Fruit fly (Drosophila melanogaster) whole organism, embryonic: Measurements from ENCODE around the gene CG18662.

Experiments
- CG11456 ChIP-seq: fragments of 200-800 bp; sonication (Bioruptor generic); IDR thresholded peaks from 3 replicates; pipeline ENCODE4 v1.3.6; 2022; ENCODE audit warnings: missing biosample characterization, missing genetic modification characterization
- CG12299 ChIP-seq: fragments of 200-800 bp; sonication (Bioruptor generic); optimal IDR thresholded peaks from 2 replicates; lab custom pipeline; 2018; ENCODE audit warnings: missing biosample characterization, mild to moderate bottlenecking, missing genetic modification characterization
- CG14860 ChIP-seq: fragments of 200-800 bp; sonication (Bioruptor generic); IDR thresholded peaks from 3 replicates; pipeline ENCODE4 v1.3.6; 2022; ENCODE audit warnings: missing biosample characterization, missing genetic modification characterization; ENCODE audit not compliant: partially characterized antibody
- CG1529 ChIP-seq: fragments of 200-800 bp; sonication (Bioruptor generic); optimal IDR thresholded peaks from 3 replicates; lab custom pipeline; 2018; ENCODE audit warnings: missing biosample characterization, missing genetic modification characterization
- CG17568 ChIP-seq: fragments of 200-800 bp; sonication (Bioruptor generic); optimal IDR thresholded peaks from 2 replicates; lab custom pipeline; 2018; ENCODE audit warnings: missing biosample characterization, mild to moderate bottlenecking, missing genetic modification characterization, moderate library complexity
- CG18764 ChIP-seq: fragments of 200-800 bp; sonication (Bioruptor generic); optimal IDR thresholded peaks from 3 replicates; lab custom pipeline; 2016; ENCODE audit warnings: missing biosample characterization, missing genetic modification characterization
- CG2678 ChIP-seq: fragments of 200-800 bp; sonication (Bioruptor generic); optimal IDR thresholded peaks from 3 replicates; lab custom pipeline; 2019; ENCODE audit warnings: missing biosample characterization, mild to moderate bottlenecking, missing genetic modification characterization, moderate library complexity
- CG30431 ChIP-seq: fragments of 200-800 bp; sonication (Bioruptor generic); optimal IDR thresholded peaks from 2 replicates; lab custom pipeline; 2017; ENCODE audit warnings: missing biosample characterization, missing genetic modification characterization
- CG32532 ChIP-seq: fragments of 200-800 bp; sonication (Bioruptor generic); IDR thresholded peaks from 2 replicates; pipeline ENCODE4 v1.3.6; 2022; ENCODE audit warnings: missing biosample characterization, missing genetic modification characterization
- CG3281 ChIP-seq: fragments of 200-800 bp; sonication (Bioruptor generic); optimal IDR thresholded peaks from 3 replicates; lab custom pipeline; 2017; ENCODE audit warnings: missing biosample characterization, mild to moderate bottlenecking, missing genetic modification characterization
- CG33213 ChIP-seq: fragments of 200-800 bp; sonication (Bioruptor generic); optimal IDR thresholded peaks from 3 replicates; lab custom pipeline; 2016; ENCODE audit warnings: missing biosample characterization, missing genetic modification characterization
- CG3726 ChIP-seq: fragments of 200-800 bp; sonication (Bioruptor generic); IDR thresholded peaks from 3 replicates; pipeline ENCODE4, ENCODE4 v1.3.6; 2022; ENCODE audit warnings: missing biosample characterization, missing genetic modification characterization
- CG5245 ChIP-seq: fragments of 200-800 bp; sonication (Bioruptor generic); optimal IDR thresholded peaks from 3 replicates; lab custom pipeline; 2016; ENCODE audit warnings: missing biosample characterization, missing genetic modification characterization
- CG7556 ChIP-seq: fragments of 200-800 bp; sonication (Bioruptor generic); optimal IDR thresholded peaks from 2 replicates; lab custom pipeline; 2017; ENCODE audit warnings: missing biosample characterization, mild to moderate bottlenecking, missing genetic modification characterization
- CG8290 ChIP-seq, 3 experiments: fragments of 200-800 bp; sonication (Bioruptor generic); optimal IDR thresholded peaks; 2 replicates each; lab custom pipeline; 2016 to 2019; ENCODE audit warnings: missing biosample characterization in 3 of 3, missing genetic modification characterization in 3 of 3, mild to moderate bottlenecking in 2 of 3, moderate library complexity in 1 of 3
- CoRest ChIP-seq: fragments of 200-800 bp; sonication (Bioruptor generic); optimal IDR thresholded peaks from 3 replicates; lab custom pipeline; 2018; ENCODE audit warnings: missing biosample characterization, mild to moderate bottlenecking, missing genetic modification characterization, moderate library complexity
- D19B ChIP-seq: fragments of 200-800 bp; sonication (Bioruptor generic); optimal IDR thresholded peaks from 2 replicates; lab custom pipeline; 2017; ENCODE audit warnings: missing biosample characterization, mild to moderate bottlenecking, missing genetic modification characterization
- Doc2 ChIP-seq: fragments of 200-800 bp; sonication (Bioruptor generic); IDR thresholded peaks from 2 replicates; pipeline ENCODE4 v1.3.6; 2022; ENCODE audit warnings: missing biosample characterization, missing genetic modification characterization
- Doc3 ChIP-seq: fragments of 200-800 bp; sonication (Bioruptor generic); IDR thresholded peaks from 3 replicates; pipeline ENCODE4 v1.3.6; 2022; ENCODE audit warnings: missing biosample characterization, missing genetic modification characterization; ENCODE audit not compliant: partially characterized antibody
- E2f2 ChIP-seq: fragments of 200-800 bp; sonication (Bioruptor generic); IDR thresholded peaks from 2 replicates; pipeline ENCODE4 v1.3.6; 2022; ENCODE audit warnings: missing biosample characterization, missing genetic modification characterization
- Elba2 ChIP-seq: fragments of 200-800 bp; sonication (Bioruptor generic); optimal IDR thresholded peaks from 3 replicates; lab custom pipeline; 2016; ENCODE audit warnings: missing biosample characterization, missing genetic modification characterization
- Fer2 ChIP-seq: fragments of 200-800 bp; sonication (Bioruptor generic); optimal IDR thresholded peaks from 2 replicates; lab custom pipeline; 2018; ENCODE audit warnings: missing biosample characterization, mild to moderate bottlenecking, missing genetic modification characterization, moderate library complexity
- Mrtf ChIP-seq: fragments of 200-800 bp; sonication (Bioruptor generic); IDR thresholded peaks from 3 replicates; pipeline ENCODE4 v1.3.6; 2022; ENCODE audit warnings: missing biosample characterization, missing genetic modification characterization
- Nf-YC ChIP-seq: fragments of 200-800 bp; optimal IDR thresholded peaks from 3 replicates; lab custom pipeline; 2019; ENCODE audit warnings: missing biosample characterization, mild to moderate bottlenecking, missing genetic modification characterization, moderate library complexity
- Oli ChIP-seq: fragments of 200-800 bp; sonication (Bioruptor generic); optimal IDR thresholded peaks from 2 replicates; lab custom pipeline; 2018; ENCODE audit warnings: missing biosample characterization, mild to moderate bottlenecking, missing genetic modification characterization, moderate library complexity
- Trl ChIP-seq, 3 experiments: fragments of >200 bp in 2 of 3; fragments of 200-800 bp in 1 of 3; sonication (Bioruptor generic) in 1 of 3; optimal IDR thresholded peaks; 2 replicates in 1 of 3; 3 replicates in 2 of 3; lab custom pipeline; 2016 to 2017; ENCODE audit warnings: missing biosample characterization in 1 of 3, missing genetic modification characterization in 1 of 3
- ab ChIP-seq: fragments of 200-800 bp; sonication (Bioruptor generic); optimal IDR thresholded peaks from 2 replicates; lab custom pipeline; 2016; ENCODE audit warnings: missing biosample characterization, missing genetic modification characterization
- ac ChIP-seq: fragments of 200-800 bp; sonication (Bioruptor generic); optimal IDR thresholded peaks from 3 replicates; lab custom pipeline; 2017; ENCODE audit warnings: missing biosample characterization, mild to moderate bottlenecking, missing genetic modification characterization
- ase ChIP-seq: fragments of 200-800 bp; sonication (Bioruptor generic); IDR thresholded peaks from 3 replicates; pipeline ENCODE4 v1.3.6; 2022; ENCODE audit warnings: missing biosample characterization, missing genetic modification characterization
- ash1 ChIP-seq: fragments of 200-800 bp; sonication (Bioruptor generic); optimal IDR thresholded peaks from 2 replicates; lab custom pipeline; 2018; ENCODE audit warnings: missing biosample characterization, mild to moderate bottlenecking, missing genetic modification characterization
- bbx ChIP-seq: fragments of 200-800 bp; sonication (Bioruptor generic); IDR thresholded peaks from 2 replicates; pipeline ENCODE4 v1.3.6; 2022; ENCODE audit warnings: missing biosample characterization, missing genetic modification characterization; ENCODE audit not compliant: partially characterized antibody
- caup ChIP-seq: fragments of 200-800 bp; sonication (Bioruptor generic); optimal IDR thresholded peaks from 3 replicates; lab custom pipeline; 2017; ENCODE audit warnings: missing biosample characterization, mild to moderate bottlenecking, missing genetic modification characterization, moderate library complexity; ENCODE audit not compliant: severe bottlenecking
- cg ChIP-seq: fragments of 200-800 bp; sonication (Bioruptor generic); optimal IDR thresholded peaks from 3 replicates; lab custom pipeline; 2019; ENCODE audit warnings: missing biosample characterization, mild to moderate bottlenecking, missing genetic modification characterization, moderate library complexity
- dati ChIP-seq: fragments of 200-800 bp; sonication (Bioruptor generic); IDR thresholded peaks from 2 replicates; pipeline ENCODE4 v1.3.6; 2022; ENCODE audit warnings: missing biosample characterization, missing genetic modification characterization
- gsb-n ChIP-seq: fragments of 200-800 bp; sonication (Bioruptor generic); optimal IDR thresholded peaks from 3 replicates; lab custom pipeline; 2018; ENCODE audit warnings: missing biosample characterization, mild to moderate bottlenecking, missing genetic modification characterization
- hb ChIP-seq: fragments of 200-800 bp; sonication (Bioruptor generic); IDR thresholded peaks from 3 replicates; pipeline ENCODE4 v1.3.6; 2022; ENCODE audit warnings: missing biosample characterization, missing genetic modification characterization; ENCODE audit not compliant: partially characterized antibody
- inv ChIP-seq: fragments of 200-800 bp; sonication (Bioruptor generic); IDR thresholded peaks from 2 replicates; pipeline ENCODE4 v1.3.6; 2022; ENCODE audit warnings: missing biosample characterization, missing genetic modification characterization; ENCODE audit not compliant: partially characterized antibody
- kay ChIP-seq: fragments of 200-800 bp; sonication (Bioruptor generic); optimal IDR thresholded peaks from 2 replicates; lab custom pipeline; 2016; ENCODE audit warnings: missing biosample characterization, missing genetic modification characterization
- maf-S ChIP-seq: fragments of 200-800 bp; sonication (Bioruptor generic); optimal IDR thresholded peaks from 2 replicates; lab custom pipeline; 2016; ENCODE audit warnings: missing biosample characterization, missing genetic modification characterization
- nau ChIP-seq: fragments of 200-800 bp; sonication (Bioruptor generic); optimal IDR thresholded peaks from 3 replicates; lab custom pipeline; 2017; ENCODE audit warnings: missing biosample characterization, mild to moderate bottlenecking, missing genetic modification characterization, missing genetic modification reagents
- p53 ChIP-seq: fragments of 200-800 bp; sonication (Bioruptor generic); optimal IDR thresholded peaks from 2 replicates; lab custom pipeline; 2016; ENCODE audit warnings: missing biosample characterization, missing genetic modification characterization
- pb ChIP-seq: fragments of 200-800 bp; sonication (Bioruptor generic); optimal IDR thresholded peaks from 3 replicates; lab custom pipeline; 2016; ENCODE audit warnings: missing biosample characterization, missing genetic modification characterization
- pzg ChIP-seq: fragments of 200-800 bp; sonication (Bioruptor generic); optimal IDR thresholded peaks from 3 replicates; lab custom pipeline; 2018; ENCODE audit warnings: missing biosample characterization, mild to moderate bottlenecking, missing genetic modification characterization, moderate library complexity
- sens-2 ChIP-seq: fragments of 200-800 bp; sonication (Bioruptor generic); IDR thresholded peaks from 2 replicates; pipeline ENCODE4 v1.3.6; 2022; ENCODE audit warnings: missing biosample characterization, missing genetic modification characterization
- slbo ChIP-seq: fragments of 200-800 bp; sonication (Bioruptor generic); IDR thresholded peaks from 2 replicates; pipeline ENCODE4 v1.3.6; 2022; ENCODE audit warnings: missing biosample characterization, missing genetic modification characterization
- slp2 ChIP-seq: fragments of 200-800 bp; sonication (Bioruptor generic); optimal IDR thresholded peaks from 2 replicates; lab custom pipeline; 2016; ENCODE audit warnings: missing biosample characterization, missing genetic modification characterization
- vfl ChIP-seq: fragments of 200-800 bp; sonication (Bioruptor generic); optimal IDR thresholded peaks from 2 replicates; lab custom pipeline; 2016; ENCODE audit warnings: missing biosample characterization, missing genetic modification characterization
- yki ChIP-seq: fragments of >200 bp; optimal IDR thresholded peaks from 3 replicates; lab custom pipeline; 2018

CG18662 gene

DNA sequence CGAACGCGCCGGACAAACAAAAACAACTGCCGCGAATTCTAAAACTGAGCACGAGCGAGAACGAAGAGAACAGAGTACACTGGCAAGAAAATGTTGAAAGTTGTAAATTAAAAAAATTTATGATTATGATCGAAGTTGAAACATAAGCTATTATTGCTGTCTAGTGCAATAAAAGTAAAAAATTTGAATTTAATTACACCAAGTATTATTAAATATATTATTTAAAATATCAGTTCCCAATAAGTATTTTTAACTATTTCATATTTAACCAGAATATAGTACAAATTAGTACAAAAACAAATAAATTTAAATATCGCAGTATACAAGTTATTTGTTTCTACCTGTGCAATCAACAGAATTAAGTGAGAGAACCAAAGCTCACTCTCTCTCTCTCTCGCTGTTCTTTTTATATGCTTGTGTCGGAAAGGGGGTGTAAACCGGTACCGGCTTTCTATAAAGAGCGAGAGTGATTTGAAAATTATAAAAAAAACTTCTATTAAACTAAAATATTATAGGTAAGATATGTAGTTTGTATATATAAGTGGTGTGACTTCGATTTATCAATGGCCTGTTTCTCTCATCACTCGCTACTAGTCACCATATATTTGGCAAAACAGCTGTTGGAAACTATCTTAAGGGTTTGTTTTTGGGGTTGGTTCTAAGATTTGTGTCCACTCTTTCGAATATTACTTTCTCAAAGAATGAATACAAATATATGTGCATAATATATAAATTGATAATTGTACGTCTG is 29.1 kb upstream of the CG18662 start, which contains the start of gene C1GalTA (continued):
- TF ChIP-seq CG12299 (peak; percentile 98), CG7556 (peak; percentile 99), slp2 (GFP tag; lab: Kevin White, UChicago) (peak; percentile 37), ase (peak; percentile 91), gsb-n (peak; percentile 99), CG17568 (peak; percentile 91), CG11456 (GFP tag; lab: Robert Waterston, UW) (no peak; the same call in 2 of the 3 replicates), dati (GFP tag; lab: Robert Waterston, UW) (peak; percentile 64; the same call in 1 of the 2 replicates), ac (GFP tag; lab: Kevin White, UChicago) (peak; percentile 63), hb (no peak), CG14860 (GFP tag; lab: Robert Waterston, UW) (no peak), ash1 (GFP tag; lab: Kevin White, UChicago) (no peak), CG3726 (GFP tag; lab: Robert Waterston, UW) (peak; percentile 84), Trl (optimal IDR thresholded peaks at IDR 0.05; lab: Kevin White, UChicago) (peak; percentile 79 to 92), Trl (GFP tag; optimal IDR thresholded peaks at IDR 0.05; lab: Kevin White, UChicago) (peak; percentile 67), Oli (tag; lab: Kevin White, UChicago) (peak; percentile 98), inv (GFP tag; lab: Robert Waterston, UW) (no peak), CG3281 (peak; percentile 98), slbo (GFP tag; lab: Robert Waterston, UW) (peak; percentile 95), caup (GFP tag; lab: Kevin White, UChicago) (peak; percentile 96), Doc3 (GFP tag; lab: Robert Waterston, UW) (no peak), p53 (GFP tag; lab: Kevin White, UChicago) (no peak), Elba2 (peak; percentile 52), pb (GFP tag; lab: Kevin White, UChicago) (peak; percentile 11), Fer2 (peak; percentile 95), Doc2 (GFP tag; lab: Robert Waterston, UW) (no peak), CG1529 (GFP tag; lab: Kevin White, UChicago) (peak; percentile 95), kay (GFP tag; lab: Kevin White, UChicago) (peak; percentile 91), Nf-YC (tag; lab: Kevin White, UChicago) (peak; percentile 92), cg (no peak), yki (no peak), sens-2 (GFP tag; lab: Robert Waterston, UW) (peak; percentile 81), CG30431 (GFP tag; lab: Kevin White, UChicago) (peak; percentile 86), CoRest (tag; lab: Kevin White, UChicago) (peak; percentile 100), bbx (GFP tag; lab: Robert Waterston, UW) (no peak), maf-S (GFP tag; lab: Kevin White, UChicago) (peak; percentile 21), CG8290 (GFP tag; optimal IDR thresholded peaks at IDR 0.05; lab: Kevin White, UChicago) (peak; percentile 95), CG8290 (tag; optimal IDR thresholded peaks at IDR 0.05; lab: Kevin White, UChicago) (peak in 1 of 2 experiments; percentile 19), vfl (GFP tag; lab: Kevin White, UChicago) (peak; percentile 70), Mrtf (peak; percentile 90; the same call in 2 of the 3 replicates), pzg (GFP tag; lab: Kevin White, UChicago) (peak; percentile 6), E2f2 (GFP tag; lab: Robert Waterston, UW) (peak; percentile 83), CG32532 (GFP tag; lab: Robert Waterston, UW) (peak; percentile 97), nau (peak; percentile 93), CG2678 (tag; lab: Kevin White, UChicago) (peak; percentile 100), CG18764 (GFP tag; lab: Kevin White, UChicago) (peak; percentile 94), CG33213 (GFP tag; lab: Kevin White, UChicago) (peak; percentile 50), CG5245 (GFP tag; lab: Kevin White, UChicago) (peak; percentile 84), D19B (GFP tag; lab: Kevin White, UChicago) (peak; percentile 88), ab (GFP tag; lab: Kevin White, UChicago) (peak; percentile 22)
